Worm (Caenorhabditis elegans) whole organism, late embryonic: ENCODE results near the gene srv-29.

ENCODE experiments used
- C38D4.7 ChIP-seq: fragments of 200-800 bp; sonication (Bioruptor generic); optimal IDR thresholded peaks from 2 replicates; lab custom pipeline; 2018; ENCODE audit warnings: mild to moderate bottlenecking, missing genetic modification characterization, moderate library complexity, missing compliant biosample characterization
- F13H6.1 ChIP-seq: sonication (generic microtip); optimal IDR thresholded peaks from 2 replicates; lab custom pipeline; 2016; ENCODE audit warnings: missing genetic modification characterization, missing compliant biosample characterization
- K02D7.2 ChIP-seq: sonication (generic microtip); optimal IDR thresholded peaks from 2 replicates; lab custom pipeline; 2017; ENCODE audit warnings: mild to moderate bottlenecking, missing genetic modification characterization, missing compliant biosample characterization
- K09A11.1 ChIP-seq: sonication (generic microtip); optimal IDR thresholded peaks from 2 replicates; lab custom pipeline; 2017; ENCODE audit warnings: antibody characterized with exemption, mild to moderate bottlenecking, missing genetic modification characterization, missing compliant biosample characterization; ENCODE audit not compliant: insufficient read depth
- Y22D7AL.16 ChIP-seq: sonication (generic microtip); optimal IDR thresholded peaks from 2 replicates; lab custom pipeline; 2016; ENCODE audit warnings: missing genetic modification characterization, missing compliant biosample characterization
- ahr-1 ChIP-seq: sonication (generic microtip); optimal IDR thresholded peaks from 2 replicates; lab custom pipeline; 2016; ENCODE audit warnings: missing genetic modification characterization, missing compliant biosample characterization
- ama-1 ChIP-seq: fragments of 150-350 bp; optimal IDR thresholded peaks from 2 replicates; lab custom pipeline; 2014
- ceh-24 ChIP-seq: sonication (generic microtip); optimal IDR thresholded peaks from 2 replicates; lab custom pipeline; 2016; ENCODE audit warnings: mild to moderate bottlenecking, missing genetic modification characterization, missing compliant biosample characterization
- ceh-31 ChIP-seq: sonication (generic microtip); optimal IDR thresholded peaks from 2 replicates; lab custom pipeline; 2016; ENCODE audit warnings: missing genetic modification characterization, missing compliant biosample characterization
- ceh-48 ChIP-seq: sonication (generic microtip); optimal IDR thresholded peaks from 2 replicates; lab custom pipeline; 2016; ENCODE audit warnings: missing genetic modification characterization, inconsistent platforms, missing compliant biosample characterization
- ceh-9 ChIP-seq: sonication (generic microtip); optimal IDR thresholded peaks from 2 replicates; lab custom pipeline; 2016; ENCODE audit warnings: mild to moderate bottlenecking, missing genetic modification characterization, inconsistent platforms, missing compliant biosample characterization
- che-1 ChIP-seq: sonication (generic microtip); optimal IDR thresholded peaks from 2 replicates; lab custom pipeline; 2016; ENCODE audit warnings: mild to moderate bottlenecking, missing genetic modification characterization, missing compliant biosample characterization
- dve-1 ChIP-seq: sonication (generic microtip); optimal IDR thresholded peaks from 2 replicates; lab custom pipeline; 2017; ENCODE audit warnings: antibody characterized with exemption, mild to moderate bottlenecking, missing genetic modification characterization, missing compliant biosample characterization
- elt-2 ChIP-seq: sonication (generic microtip); optimal IDR thresholded peaks from 2 replicates; lab custom pipeline; 2016; ENCODE audit warnings: missing genetic modification reagents, missing genetic modification characterization, missing compliant biosample characterization
- eyg-1 ChIP-seq: sonication (generic microtip); optimal IDR thresholded peaks from 2 replicates; lab custom pipeline; 2016; ENCODE audit warnings: missing genotype, missing genetic modification characterization, missing compliant biosample characterization
- fax-1 ChIP-seq: sonication (generic microtip); optimal IDR thresholded peaks from 2 replicates; lab custom pipeline; 2016; ENCODE audit warnings: missing genotype, missing genetic modification characterization, missing compliant biosample characterization
- fkh-10 ChIP-seq: fragments of 150-350 bp; optimal IDR thresholded peaks from 2 replicates; lab custom pipeline; 2014; ENCODE audit warnings: missing biosample characterization, missing genetic modification reagents, missing genetic modification characterization
- fkh-6 ChIP-seq: sonication (generic microtip); optimal IDR thresholded peaks from 2 replicates; lab custom pipeline; 2016; ENCODE audit warnings: missing genetic modification characterization, missing compliant biosample characterization
- hlh-15 ChIP-seq: sonication (generic microtip); optimal IDR thresholded peaks from 2 replicates; lab custom pipeline; 2016; ENCODE audit warnings: missing genetic modification characterization, missing compliant biosample characterization
- hlh-30 ChIP-seq: sonication (generic microtip); optimal IDR thresholded peaks from 2 replicates; lab custom pipeline; 2017; ENCODE audit warnings: antibody characterized with exemption, missing genetic modification characterization, missing compliant biosample characterization; ENCODE audit not compliant: insufficient read depth
- hlh-6 ChIP-seq: sonication (generic microtip); optimal IDR thresholded peaks from 2 replicates; lab custom pipeline; 2016; ENCODE audit warnings: missing genotype, missing genetic modification characterization, missing compliant biosample characterization
- hlh-8 ChIP-seq: sonication (generic microtip); optimal IDR thresholded peaks from 2 replicates; lab custom pipeline; 2016; ENCODE audit warnings: missing genotype, missing genetic modification characterization, missing compliant biosample characterization
- lim-6 ChIP-seq: sonication (generic microtip); optimal IDR thresholded peaks from 2 replicates; lab custom pipeline; 2016; ENCODE audit warnings: missing genetic modification characterization, missing compliant biosample characterization
- madf-2 ChIP-seq: sonication (generic microtip); optimal IDR thresholded peaks from 2 replicates; lab custom pipeline; 2017; ENCODE audit warnings: missing genetic modification characterization, missing compliant biosample characterization
- nhr-11 ChIP-seq: fragments of 150-350 bp; optimal IDR thresholded peaks from 2 replicates; lab custom pipeline; 2014; ENCODE audit warnings: missing biosample characterization, missing genetic modification characterization
- npax-4 ChIP-seq: sonication (generic microtip); optimal IDR thresholded peaks from 2 replicates; lab custom pipeline; 2016; ENCODE audit warnings: missing genetic modification characterization, missing compliant biosample characterization
- pha-2 ChIP-seq: sonication (generic microtip); optimal IDR thresholded peaks from 2 replicates; lab custom pipeline; 2017; ENCODE audit warnings: mild to moderate bottlenecking, missing genetic modification characterization, missing compliant biosample characterization
- pha-4 ChIP-seq: fragments of 150-350 bp; optimal IDR thresholded peaks from 2 replicates; lab custom pipeline; 2018; ENCODE audit warnings: missing biosample characterization, missing genetic modification reagents, missing genetic modification characterization
- pros-1 ChIP-seq: fragments of 150-350 bp; optimal IDR thresholded peaks from 2 replicates; lab custom pipeline; 2014; ENCODE audit warnings: missing biosample characterization, missing genetic modification reagents, missing genetic modification characterization
- ref-2 ChIP-seq: sonication (generic microtip); optimal IDR thresholded peaks from 2 replicates; lab custom pipeline; 2016; ENCODE audit warnings: missing genetic modification characterization, missing compliant biosample characterization
- sdc-2 ChIP-seq: sonication (generic microtip); optimal IDR thresholded peaks from 2 replicates; lab custom pipeline; 2016; ENCODE audit warnings: missing genotype, missing genetic modification characterization, missing compliant biosample characterization
- sox-2 ChIP-seq: fragments of 200-800 bp; sonication (Bioruptor generic); IDR thresholded peaks from 2 replicates; pipeline ENCODE4 v1.3.6; 2022; ENCODE audit warnings: missing genetic modification reagents, missing genetic modification characterization, missing compliant biosample characterization
- sox-4 ChIP-seq: sonication (generic microtip); optimal IDR thresholded peaks from 2 replicates; lab custom pipeline; 2017; ENCODE audit warnings: mild to moderate bottlenecking, missing genetic modification characterization, inconsistent platforms, missing compliant biosample characterization
- tbx-7 ChIP-seq: sonication (generic microtip); optimal IDR thresholded peaks from 2 replicates; lab custom pipeline; 2016; ENCODE audit warnings: missing genotype, missing genetic modification characterization, missing compliant biosample characterization
- unc-3 ChIP-seq, 2 experiments: fragments of 200-800 bp in 1 of 2; sonication (Bioruptor generic) in 1 of 2; sonication (generic microtip) in 1 of 2; conservative IDR thresholded peaks in 1 of 2; optimal IDR thresholded peaks in 1 of 2; 2 replicates each; pipeline versions ENCODE4 v1.3.6 to Lab custom; 2016 to 2022; ENCODE audit warnings: missing compliant biosample characterization in 2 of 2, missing genetic modification characterization in 2 of 2, missing genetic modification reagents in 1 of 2
- unc-55 ChIP-seq: sonication (generic microtip); optimal IDR thresholded peaks from 2 replicates; lab custom pipeline; 2017; ENCODE audit warnings: missing biosample characterization, missing genetic modification reagents, missing genetic modification characterization
- zip-5 ChIP-seq: sonication (generic microtip); optimal IDR thresholded peaks from 2 replicates; lab custom pipeline; 2016; ENCODE audit warnings: missing genetic modification characterization, missing compliant biosample characterization

srv-29 gene

DNA sequence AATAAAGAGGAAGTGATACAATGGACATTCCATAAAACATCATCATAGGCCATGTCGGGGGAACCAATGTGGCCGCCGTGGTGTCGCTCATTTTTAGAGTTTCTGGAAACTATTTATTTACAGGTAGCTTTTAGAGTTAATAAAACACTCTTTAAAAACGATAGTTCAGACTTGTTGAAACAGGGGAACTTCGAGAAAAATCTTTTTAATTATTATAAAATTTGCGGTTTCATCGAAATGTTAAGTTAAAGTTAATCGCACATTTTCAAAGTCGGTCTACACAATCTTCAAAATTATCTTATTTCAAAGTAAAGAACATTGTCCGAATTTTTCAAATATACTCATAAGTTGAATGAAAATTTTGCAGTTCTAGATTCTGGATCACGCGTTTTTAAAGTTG, 17.9 kb upstream of the srv-29 start, which contains the start of gene ops-1:
TSS of gene ops-1 (minus strand) at position 101 of the 400 bp plus-strand sequence.
- TF ChIP-seq ceh-24 (no peak), ama-1 (lab: Kevin White, UChicago) (no peak), sox-4 (no peak), fax-1 (tag; lab: Kevin White, UChicago) (no peak), nhr-11 (tag; lab: Kevin White, UChicago) (no peak), che-1 (tag; lab: Kevin White, UChicago) (no peak), hlh-15 (tag; lab: Kevin White, UChicago) (no peak), F13H6.1 (tag; lab: Kevin White, UChicago) (no peak), sox-2 (GFP tag; lab: Robert Waterston, UW) (no peak), npax-4 (tag; lab: Kevin White, UChicago) (no peak), pros-1 (no peak), K02D7.2 (tag; lab: Kevin White, UChicago) (no peak)

DNA sequence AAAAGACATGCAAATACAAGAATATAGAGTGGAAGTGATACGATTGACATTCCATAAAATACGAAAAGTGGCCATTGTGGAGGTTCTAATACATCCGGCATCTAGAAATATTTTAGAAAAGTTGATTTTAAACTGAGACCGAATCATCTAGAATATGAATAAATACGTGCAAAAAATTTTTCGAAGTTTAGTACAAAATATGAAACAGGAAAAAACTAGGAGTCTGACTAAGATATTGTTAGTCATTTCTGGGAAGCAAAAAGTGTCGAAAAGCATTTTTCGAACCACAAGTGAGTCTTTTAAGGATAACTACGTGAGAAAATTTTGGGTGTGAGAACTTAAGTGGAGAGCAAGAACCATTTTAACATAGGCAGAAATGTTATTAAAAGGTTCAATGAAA, 15.7 kb upstream of the srv-29 start, which contains the start of gene srv-32:
TSS of gene srv-32 (minus strand) at position 101 of the 400 bp plus-strand sequence.
- TF ChIP-seq hlh-30 (tag; lab: Kevin White, UChicago) (no peak), K02D7.2 (tag; lab: Kevin White, UChicago) (no peak), sox-2 (GFP tag; lab: Robert Waterston, UW) (no peak), ceh-31 (tag; lab: Kevin White, UChicago) (no peak), elt-2 (tag; lab: Kevin White, UChicago) (no peak), hlh-6 (tag; lab: Kevin White, UChicago) (no peak), ahr-1 (tag; lab: Kevin White, UChicago) (no peak), pros-1 (no peak), unc-3 (GFP tag; conservative IDR thresholded peaks at IDR 0.05; lab: Robert Waterston, UW) (no peak), unc-3 (tag; optimal IDR thresholded peaks at IDR 0.05; lab: Kevin White, UChicago) (no peak), fkh-6 (no peak), madf-2 (tag; lab: Kevin White, UChicago) (no peak), ref-2 (tag; lab: Kevin White, UChicago) (no peak), Y22D7AL.16 (tag; lab: Kevin White, UChicago) (no peak), sdc-2 (tag; lab: Kevin White, UChicago) (no peak), C38D4.7 (GFP tag; lab: Kevin White, UChicago) (no peak), unc-55 (no peak), pha-2 (no peak), dve-1 (no peak), tbx-7 (tag; lab: Kevin White, UChicago) (no peak)

DNA sequence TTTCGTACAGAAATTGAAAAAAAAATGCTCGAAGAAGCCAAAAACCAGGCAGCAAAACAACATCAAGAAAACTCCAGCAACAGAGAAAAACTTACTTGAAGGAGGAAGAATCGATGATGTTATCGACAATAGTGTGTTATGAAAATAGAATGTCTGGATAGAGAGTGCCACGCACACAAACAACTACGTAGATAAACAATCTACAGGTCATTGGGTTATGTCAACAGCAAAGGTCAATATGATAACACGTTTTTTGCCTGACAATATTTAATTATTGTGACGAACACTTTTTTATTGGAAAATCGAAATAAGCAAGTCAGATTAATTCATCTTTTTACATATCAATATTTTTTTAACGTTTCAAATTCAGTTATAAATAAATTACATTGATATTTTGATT, 13.0 kb upstream of the srv-29 start, which contains the start of gene sams-5:
TSS of gene sams-5 (minus strand) at position 131 of the 400 bp plus-strand sequence.
- TF ChIP-seq elt-2 (tag; lab: Kevin White, UChicago) = peak; percentile 58
- no peak for TF ChIP-seq ceh-48 (tag; lab: Kevin White, UChicago)
- TF ChIP-seq ceh-31 (tag; lab: Kevin White, UChicago) = no peak
- TF ChIP-seq npax-4 (tag; lab: Kevin White, UChicago) = no peak
- TF ChIP-seq nhr-11 (tag; lab: Kevin White, UChicago) = no peak
- TF ChIP-seq hlh-8 (tag; lab: Kevin White, UChicago) = no peak
- TF ChIP-seq, all 69 proteins: peak for 1

DNA sequence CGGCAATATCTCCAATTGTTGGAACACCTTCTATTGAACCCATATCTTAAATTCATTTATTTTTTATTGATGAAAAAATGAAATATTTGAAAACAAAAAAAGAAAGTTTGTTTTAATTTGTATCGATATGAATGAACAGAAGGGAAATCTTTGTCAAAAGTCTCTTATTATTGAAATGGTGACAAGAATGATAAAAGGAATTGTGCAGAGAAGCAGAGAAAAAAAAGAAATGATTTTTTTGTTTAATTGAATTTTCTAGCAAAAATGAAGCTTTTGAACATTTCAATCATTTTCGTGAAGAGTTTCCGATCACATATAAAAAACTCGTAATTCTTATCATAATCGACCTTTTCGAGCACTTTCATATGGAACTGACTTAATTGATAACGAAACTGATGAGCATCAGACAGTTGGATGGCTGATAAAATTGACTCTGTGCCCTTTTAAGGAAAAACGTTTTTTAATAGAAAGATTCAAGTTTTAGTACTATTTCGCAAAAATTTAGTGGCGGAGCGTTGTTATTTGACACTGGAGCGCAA, 9.3 kb upstream of the srv-29 start, which contains the start of the genes aat-4 and T13A10.1:
TSS of gene aat-4 (minus strand) at position 51 of the 539 bp plus-strand sequence.
TSS of gene T13A10.1 (plus strand) at position 411 of the 539 bp plus-strand sequence.
- TF ChIP-seq K09A11.1 (tag; lab: Kevin White, UChicago) (no peak), elt-2 (tag; lab: Kevin White, UChicago) (peak; percentile 78)

DNA sequence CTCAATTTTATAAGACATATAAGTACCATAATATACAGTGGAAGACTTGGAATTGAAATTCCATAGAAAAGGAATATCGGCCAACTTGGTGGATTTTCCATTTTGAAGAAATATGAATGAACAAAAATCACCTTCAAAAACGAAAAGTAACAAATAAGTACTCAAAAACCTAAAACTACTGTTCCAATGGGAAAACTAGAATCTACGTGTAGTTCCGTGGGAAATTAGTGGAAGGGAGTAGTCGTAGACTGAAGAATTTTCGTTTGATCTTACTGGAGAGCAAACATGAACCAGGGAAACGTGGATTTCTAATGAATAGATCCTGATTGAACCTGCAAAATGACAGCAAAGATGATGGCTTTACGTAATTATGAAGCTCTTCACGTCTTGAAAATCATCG, 5.5 kb upstream of the srv-29 start, which contains the start of gene srv-31:
TSS of gene srv-31 (minus strand) at position 101 of the 400 bp plus-strand sequence.
- no peak for TF ChIP-seq hlh-6 (tag; lab: Kevin White, UChicago)
- TF ChIP-seq F13H6.1 (tag; lab: Kevin White, UChicago) = no peak
- TF ChIP-seq eyg-1 (tag; lab: Kevin White, UChicago) = no peak
- no peak for TF ChIP-seq fkh-10 (GFP tag; lab: Kevin White, UChicago)
- TF ChIP-seq zip-5 (tag; lab: Kevin White, UChicago) = no peak
- TF ChIP-seq tbx-7 (tag; lab: Kevin White, UChicago) = no peak
- TF ChIP-seq pha-2 = no peak
- no peak for TF ChIP-seq lim-6 (tag; lab: Kevin White, UChicago)
- no peak for TF ChIP-seq ceh-9 (tag; lab: Kevin White, UChicago)
- TF ChIP-seq fkh-6 = no peak
- no peak for TF ChIP-seq pha-4 (tag; lab: Kevin White, UChicago)
- no peak for TF ChIP-seq pros-1
